Fruit fly (Drosophila melanogaster) whole organism, embryonic: Measurements from ENCODE around the gene Spase25.

Source experiments
- CG13296 ChIP-seq: fragments of 200-800 bp; sonication (Bioruptor generic); optimal IDR thresholded peaks from 3 replicates; lab custom pipeline; 2018; ENCODE audit warnings: missing biosample characterization, mild to moderate bottlenecking, missing genetic modification characterization
- CG6689 ChIP-seq: fragments of 200-800 bp; sonication (Bioruptor generic); IDR thresholded peaks from 2 replicates; pipeline ENCODE4 v1.3.6; 2022; ENCODE audit warnings: missing biosample characterization, missing genetic modification characterization
- Doc3 ChIP-seq: fragments of 200-800 bp; sonication (Bioruptor generic); IDR thresholded peaks from 3 replicates; pipeline ENCODE4 v1.3.6; 2022; ENCODE audit warnings: missing biosample characterization, missing genetic modification characterization; ENCODE audit not compliant: partially characterized antibody
- Ets65A ChIP-seq: fragments of 200-800 bp; sonication (Bioruptor generic); peaks from one replicate; lab custom pipeline; 2016; ENCODE audit warnings: missing biosample characterization, missing genetic modification characterization
- ap ChIP-seq: fragments of 200-800 bp; sonication (Bioruptor generic); IDR thresholded peaks from 2 replicates; pipeline ENCODE4 v1.3.6; 2022; ENCODE audit warnings: missing biosample characterization, missing genetic modification characterization
- fd64A ChIP-seq: fragments of 200-800 bp; sonication (Bioruptor generic); optimal IDR thresholded peaks from 3 replicates; lab custom pipeline; 2018; ENCODE audit warnings: missing biosample characterization, mild to moderate bottlenecking, missing genetic modification characterization
- ham ChIP-seq: fragments of 200-800 bp; sonication (Bioruptor generic); IDR thresholded peaks from 2 replicates; pipeline ENCODE4 v1.3.6; 2022; ENCODE audit warnings: missing biosample characterization, missing genetic modification characterization

DNA sequence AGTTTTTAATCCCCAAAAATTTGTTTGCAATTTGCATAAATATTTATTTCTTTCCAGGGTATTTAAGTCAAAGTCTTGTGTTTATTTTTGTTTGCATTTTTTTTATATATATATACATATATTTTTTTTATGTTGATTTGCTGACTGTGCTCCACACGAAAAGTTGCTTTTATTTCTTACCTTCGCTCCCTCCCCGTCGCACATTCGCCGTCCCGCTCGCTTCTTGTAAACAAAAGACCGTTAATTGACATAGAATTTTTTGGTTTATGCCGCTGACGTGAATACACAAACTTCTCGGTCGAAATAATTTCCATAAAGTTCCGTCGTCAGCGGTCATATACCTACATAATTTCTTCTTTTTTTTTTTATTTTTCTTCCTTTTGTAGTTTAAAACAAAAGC, 27.8 kb downstream of the Spase25 start:
- no peak for TF ChIP-seq fd64A (GFP tag; lab: Kevin White, UChicago)
- TF ChIP-seq CG13296 (GFP tag; lab: Kevin White, UChicago): no peak
- TF ChIP-seq CG6689 (GFP tag; lab: Robert Waterston, UW): no peak
- no peak for TF ChIP-seq ham (GFP tag; lab: Robert Waterston, UW)
- no peak for TF ChIP-seq Ets65A (GFP tag; lab: Kevin White, UChicago)
- TF ChIP-seq Doc3 (GFP tag; lab: Robert Waterston, UW): no peak
- no peak for TF ChIP-seq ap (GFP tag; lab: Robert Waterston, UW)
